Worm (Caenorhabditis elegans) whole organism, L4 larva: ENCODE measurements around the gene F55G11.4.
A peak's percentile ranks its signal among the peaks of the same experiment; 100 is the strongest.

Experiments used
- D1046.2 ChIP-seq: fragments of 200-800 bp; sonication (Bioruptor generic); IDR thresholded peaks from 2 replicates; pipeline ENCODE4 v1.3.6; 2022; ENCODE audit warnings: missing genetic modification characterization, missing compliant biosample characterization
- F10B5.3 ChIP-seq: sonication (generic microtip); optimal IDR thresholded peaks from 2 replicates; lab custom pipeline; 2016; ENCODE audit warnings: mild to moderate bottlenecking, missing genetic modification characterization, missing compliant biosample characterization
- F37D6.2 ChIP-seq: sonication (generic microtip); optimal IDR thresholded peaks from 2 replicates; lab custom pipeline; 2016; ENCODE audit warnings: mild to moderate bottlenecking, missing genetic modification characterization, missing compliant biosample characterization
- T20F7.1 ChIP-seq: fragments of 200-800 bp; sonication (Bioruptor generic); optimal IDR thresholded peaks from 2 replicates; lab custom pipeline; 2018; ENCODE audit warnings: mild to moderate bottlenecking, missing genetic modification characterization, missing compliant biosample characterization
- Y5F2A.4 ChIP-seq: fragments of 200-800 bp; sonication (Bioruptor generic); optimal IDR thresholded peaks from 2 replicates; lab custom pipeline; 2018; ENCODE audit warnings: mild to moderate bottlenecking, missing genetic modification characterization, missing compliant biosample characterization
- ZK546.5 ChIP-seq, 2 experiments: sonication (generic microtip); optimal IDR thresholded peaks; 2 replicates each; lab custom pipeline; 2017; ENCODE audit warnings: missing biosample characterization in 2 of 2, missing genetic modification characterization in 2 of 2
- aha-1 ChIP-seq: fragments of 150-350 bp; peaks from one replicate; lab custom pipeline; 2014; ENCODE audit warnings: missing biosample characterization, missing genetic modification characterization
- aly-2 ChIP-seq: sonication (generic microtip); optimal IDR thresholded peaks from 2 replicates; lab custom pipeline; 2018; ENCODE audit warnings: missing biosample characterization, missing genetic modification characterization
- ceh-32 ChIP-seq: sonication (generic microtip); optimal IDR thresholded peaks from 2 replicates; lab custom pipeline; 2016; ENCODE audit warnings: mild to moderate bottlenecking, missing genetic modification characterization, missing compliant biosample characterization; ENCODE audit not compliant: poor library complexity
- daf-16 ChIP-seq, 3 experiments: sonication (generic microtip); optimal IDR thresholded peaks; 2 replicates each; lab custom pipeline; 2016 to 2017; ENCODE audit warnings: missing genetic modification characterization in 3 of 3, missing genetic modification reagents in 3 of 3, mild to moderate bottlenecking in 2 of 3, missing compliant biosample characterization in 2 of 3, missing biosample characterization in 1 of 3, moderate library complexity in 1 of 3
- daf-19 ChIP-seq: fragments of 200-800 bp; sonication (Bioruptor generic); conservative IDR thresholded peaks from 2 replicates; pipeline ENCODE4 v1.3.6; 2022; ENCODE audit warnings: missing genetic modification characterization, missing compliant biosample characterization
- dmd-6 ChIP-seq: fragments of 200-800 bp; sonication (Bioruptor generic); IDR thresholded peaks from 2 replicates; pipeline ENCODE4 v1.3.6; 2022; ENCODE audit warnings: missing genetic modification reagents, missing genetic modification characterization, missing compliant biosample characterization
- dpl-1 ChIP-seq: fragments of 150-350 bp; optimal IDR thresholded peaks from 2 replicates; lab custom pipeline; 2014; ENCODE audit warnings: missing biosample characterization, missing genetic modification reagents, missing genetic modification characterization
- fkh-10 ChIP-seq: fragments of 150-350 bp; optimal IDR thresholded peaks from 2 replicates; lab custom pipeline; 2014; ENCODE audit warnings: missing biosample characterization, missing genetic modification reagents, missing genetic modification characterization
- fos-1 ChIP-seq: fragments of 150-350 bp; optimal IDR thresholded peaks from 2 replicates; lab custom pipeline; 2014; ENCODE audit warnings: missing biosample characterization, missing genetic modification characterization
- hlh-11 ChIP-seq: fragments of 200-800 bp; sonication (Bioruptor generic); optimal IDR thresholded peaks from 2 replicates; lab custom pipeline; 2018; ENCODE audit warnings: mild to moderate bottlenecking, missing genetic modification characterization, missing compliant biosample characterization
- lin-1 ChIP-seq: fragments of 200-800 bp; sonication (Bioruptor generic); IDR thresholded peaks from 2 replicates; pipeline ENCODE4 v1.3.6; 2022; ENCODE audit warnings: missing genetic modification reagents, missing genetic modification characterization, missing compliant biosample characterization
- lin-13 ChIP-seq: fragments of 150-350 bp; optimal IDR thresholded peaks from 2 replicates; lab custom pipeline; 2014; ENCODE audit warnings: missing biosample characterization, missing genetic modification reagents, missing genetic modification characterization
- lin-38 ChIP-seq: fragments of 200-800 bp; sonication (Bioruptor generic); IDR thresholded peaks from 2 replicates; pipeline ENCODE4 v1.3.6; 2022; ENCODE audit warnings: missing genetic modification reagents, missing genetic modification characterization, missing compliant biosample characterization
- lin-39 ChIP-seq: fragments of 150-350 bp; optimal IDR thresholded peaks from 2 replicates; lab custom pipeline; 2014; ENCODE audit warnings: missing biosample characterization, missing genetic modification reagents, missing genetic modification characterization
- madf-9 ChIP-seq: fragments of 200-800 bp; sonication (Bioruptor generic); conservative IDR thresholded peaks from 2 replicates; pipeline ENCODE4 v1.3.6; 2022; ENCODE audit warnings: missing genetic modification reagents, missing genetic modification characterization, missing compliant biosample characterization
- mdl-1 ChIP-seq, 2 experiments: fragments of 150-350 bp in 1 of 2; sonication (generic microtip) in 1 of 2; optimal IDR thresholded peaks; 2 replicates each; lab custom pipeline; 2014 to 2017; ENCODE audit warnings: missing biosample characterization in 2 of 2, missing genetic modification characterization in 2 of 2
- mdt-29 ChIP-seq: fragments of 200-800 bp; sonication (Bioruptor generic); IDR thresholded peaks from 2 replicates; pipeline ENCODE4 v1.3.6; 2022; ENCODE audit warnings: missing genetic modification reagents, missing genetic modification characterization, missing compliant biosample characterization
- mep-1 ChIP-seq: fragments of 150-350 bp; sonication (generic microtip); optimal IDR thresholded peaks from 3 replicates; lab custom pipeline; 2014; ENCODE audit warnings: missing biosample characterization, missing genetic modification characterization
- nhr-102 ChIP-seq: sonication (generic microtip); optimal IDR thresholded peaks from 2 replicates; lab custom pipeline; 2016; ENCODE audit warnings: mild to moderate bottlenecking, missing genetic modification characterization, moderate library complexity, missing compliant biosample characterization
- nhr-111 ChIP-seq: fragments of 200-800 bp; sonication (Bioruptor generic); optimal IDR thresholded peaks from 2 replicates; lab custom pipeline; 2018; ENCODE audit warnings: mild to moderate bottlenecking, missing genetic modification characterization, missing compliant biosample characterization
- nhr-28 ChIP-seq: fragments of 150-350 bp; optimal IDR thresholded peaks from 2 replicates; lab custom pipeline; 2014; ENCODE audit warnings: missing biosample characterization, missing genetic modification characterization
- nhr-6 ChIP-seq: fragments of 150-350 bp; optimal IDR thresholded peaks from 2 replicates; lab custom pipeline; 2014; ENCODE audit warnings: missing biosample characterization, missing genetic modification characterization
- nhr-76 ChIP-seq: fragments of 150-350 bp; optimal IDR thresholded peaks from 2 replicates; lab custom pipeline; 2014; ENCODE audit warnings: missing biosample characterization, missing genetic modification characterization
- nhr-77 ChIP-seq: fragments of 150-350 bp; optimal IDR thresholded peaks from 2 replicates; lab custom pipeline; 2014; ENCODE audit warnings: missing biosample characterization, missing genetic modification characterization
- php-3 ChIP-seq: fragments of 200-800 bp; sonication (Bioruptor generic); IDR thresholded peaks from 2 replicates; pipeline ENCODE4 v1.3.6; 2022; ENCODE audit warnings: missing genetic modification reagents, missing genetic modification characterization, missing compliant biosample characterization
- pqm-1 ChIP-seq: sonication (generic microtip); optimal IDR thresholded peaks from 2 replicates; lab custom pipeline; 2017; ENCODE audit warnings: missing biosample characterization, missing genetic modification characterization
- sdz-12 ChIP-seq: fragments of 200-800 bp; sonication (Bioruptor generic); optimal IDR thresholded peaks from 2 replicates; lab custom pipeline; 2018; ENCODE audit warnings: mild to moderate bottlenecking, missing genetic modification characterization, missing compliant biosample characterization
- snpc-1.2 ChIP-seq: fragments of 200-800 bp; sonication (Bioruptor generic); IDR thresholded peaks from 2 replicates; pipeline ENCODE4 v1.3.6; 2022; ENCODE audit warnings: missing genetic modification reagents, missing genetic modification characterization, missing compliant biosample characterization
- tra-1 ChIP-seq: fragments of 200-800 bp; sonication (Bioruptor generic); IDR thresholded peaks from 2 replicates; pipeline ENCODE4 v1.3.6; 2022; ENCODE audit warnings: missing genetic modification reagents, missing genetic modification characterization, missing compliant biosample characterization
- unc-130 ChIP-seq: sonication (generic microtip); optimal IDR thresholded peaks from 2 replicates; lab custom pipeline; 2016; ENCODE audit warnings: missing genetic modification reagents, missing genetic modification characterization, missing compliant biosample characterization
- unc-39 ChIP-seq: sonication (generic microtip); optimal IDR thresholded peaks from 2 replicates; lab custom pipeline; 2017; ENCODE audit warnings: missing biosample characterization, missing genetic modification characterization
- unc-62 ChIP-seq, 3 experiments: fragments of 150-350 bp in 1 of 3; sonication (generic microtip); optimal IDR thresholded peaks in 2 of 3; peaks in 1 of 3; 1 replicate in 1 of 3; 2 replicates in 2 of 3; lab custom pipeline; 2014 to 2017; ENCODE audit warnings: missing biosample characterization in 3 of 3, missing genetic modification characterization in 3 of 3, missing genetic modification reagents in 3 of 3, missing genotype in 1 of 3
- zag-1 ChIP-seq: fragments of 150-350 bp; optimal IDR thresholded peaks from 2 replicates; lab custom pipeline; 2014; ENCODE audit warnings: missing biosample characterization, missing genetic modification characterization
- zfp-2 ChIP-seq: sonication (generic microtip); optimal IDR thresholded peaks from 2 replicates; lab custom pipeline; 2016; ENCODE audit warnings: mild to moderate bottlenecking, missing genetic modification characterization, missing compliant biosample characterization
- zip-11 ChIP-seq: fragments of 200-800 bp; sonication (Bioruptor generic); IDR thresholded peaks from 2 replicates; pipeline ENCODE4 v1.3.6; 2022; ENCODE audit warnings: missing genetic modification characterization, missing compliant biosample characterization
- ztf-11 ChIP-seq: fragments of 150-350 bp; optimal IDR thresholded peaks from 2 replicates; lab custom pipeline; 2014; ENCODE audit warnings: missing biosample characterization, missing genetic modification characterization

Gene F55G11.4

DNA sequence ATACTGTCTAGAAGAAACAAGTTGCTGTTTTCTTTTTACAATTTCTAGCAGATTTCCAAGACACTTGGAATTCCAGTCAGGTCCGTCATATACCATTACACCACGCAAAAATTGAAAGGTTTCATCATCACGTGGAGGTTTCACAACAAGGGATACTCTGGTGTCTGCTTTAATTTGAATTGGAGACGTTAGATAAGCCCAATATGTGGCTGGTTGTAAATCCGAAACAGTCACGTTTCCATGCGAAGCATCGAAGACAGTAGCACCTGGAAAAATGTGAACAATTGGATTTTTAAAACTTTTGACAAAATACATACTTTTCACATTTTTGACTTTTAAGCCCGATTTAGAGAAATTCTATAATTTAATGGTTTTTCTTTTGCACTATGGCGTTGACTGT, 17.2 kb downstream of the F55G11.4 start:
- no peak for TF ChIP-seq T20F7.1
- TF ChIP-seq F10B5.3 (tag; lab: Kevin White, UChicago): no peak
- TF ChIP-seq unc-62 (GFP tag; optimal IDR thresholded peaks at IDR 0.05 in 1 of 2; lab: Kevin White, UChicago): peak in 1 of 2 experiments; percentile 93
- no peak for TF ChIP-seq unc-62 (tag; optimal IDR thresholded peaks at IDR 0.05; lab: Kevin White, UChicago)
- no peak for TF ChIP-seq madf-9
- TF ChIP-seq nhr-102 (tag; lab: Kevin White, UChicago): no peak
- no peak for TF ChIP-seq mep-1 (tag; lab: Kevin White, UChicago)
- no peak for TF ChIP-seq mdl-1 (tag; optimal IDR thresholded peaks at IDR 0.05; lab: Kevin White, UChicago)

DNA sequence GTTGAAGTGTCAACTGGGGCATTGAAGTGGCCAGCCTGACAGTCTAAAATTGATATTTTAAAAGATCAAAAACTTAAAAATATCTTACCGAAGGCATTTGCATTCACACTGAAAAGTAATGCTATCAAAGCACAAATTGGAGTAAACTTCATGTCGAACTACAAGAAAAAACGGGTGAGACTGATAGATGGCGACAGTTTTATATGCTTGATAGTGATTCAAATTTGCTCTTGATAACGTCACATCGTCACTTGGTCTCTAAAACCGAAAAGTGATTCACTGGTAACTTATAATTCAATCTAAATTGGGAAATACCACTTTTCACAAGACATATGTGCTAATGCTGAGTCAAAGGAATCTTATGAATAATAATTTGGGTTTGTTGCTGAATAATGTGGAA, 18.2 kb downstream of the F55G11.4 start, which contains the start of gene K10D11.5:
K10D11.5 (minus strand) TSS at position 215 of the 400 bp plus-strand sequence.
- TF ChIP-seq nhr-6 (no peak), Y5F2A.4 (no peak), pqm-1 (tag; lab: Kevin White, UChicago) (peak; percentile 68), daf-16 (GFP tag; optimal IDR thresholded peaks at IDR 0.05; lab: Kevin White, UChicago) (no peak), daf-16 (tag; optimal IDR thresholded peaks at IDR 0.05; lab: Kevin White, UChicago) (peak; percentile 63), aly-2 (no peak), hlh-11 (peak; percentile 44), php-3 (peak; percentile 56; the same call in 1 of the 2 replicates), mdt-29 (no peak), ceh-32 (tag; lab: Kevin White, UChicago) (no peak), fkh-10 (GFP tag; lab: Kevin White, UChicago) (no peak), nhr-77 (tag; lab: Kevin White, UChicago) (peak; percentile 31), daf-19 (GFP tag; lab: Robert Waterston, UW) (no peak), aha-1 (tag; lab: Kevin White, UChicago) (no peak), unc-130 (GFP tag; lab: Kevin White, UChicago) (no peak), dmd-6 (GFP tag; lab: Robert Waterston, UW) (peak; percentile 78; the same call in 1 of the 2 replicates), nhr-76 (tag; lab: Kevin White, UChicago) (no peak), sdz-12 (GFP tag; lab: Kevin White, UChicago) (no peak), unc-39 (no peak), D1046.2 (GFP tag; lab: Robert Waterston, UW) (no peak), lin-1 (GFP tag; lab: Robert Waterston, UW) (no peak), snpc-1.2 (no peak), zag-1 (tag; lab: Kevin White, UChicago) (no peak), nhr-28 (tag; lab: Kevin White, UChicago) (peak; percentile 75), nhr-111 (GFP tag; lab: Kevin White, UChicago) (no peak), zfp-2 (tag; lab: Kevin White, UChicago) (no peak), dpl-1 (GFP tag; lab: Kevin White, UChicago) (no peak), ztf-11 (tag; lab: Kevin White, UChicago) (no peak), tra-1 (GFP tag; lab: Robert Waterston, UW) (no peak), mep-1 (tag; lab: Kevin White, UChicago) (no peak), ZK546.5 (tag; optimal IDR thresholded peaks at IDR 0.05; lab: Kevin White, UChicago) (no peak)

DNA sequence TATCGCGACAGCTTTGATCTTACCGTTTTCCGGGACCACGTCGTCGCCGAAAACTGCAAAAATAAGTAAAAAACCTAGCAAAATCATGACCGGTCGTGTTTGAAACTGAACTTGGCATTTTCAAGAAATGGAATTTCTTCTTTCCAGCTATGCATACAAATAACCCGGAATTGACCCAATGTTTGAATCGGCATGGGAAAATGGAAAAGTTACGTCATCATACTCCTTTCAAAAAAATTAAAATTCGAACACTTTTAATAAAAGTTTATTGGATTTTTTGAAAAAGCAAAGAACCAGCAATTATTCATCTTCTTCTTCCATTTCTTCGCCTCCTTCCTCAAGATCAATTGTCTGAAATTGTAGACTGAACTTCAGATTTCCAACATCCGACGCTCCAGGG, 21.0 kb downstream of the F55G11.4 start, which contains the start of gene K10D11.4:
K10D11.4 (minus strand) TSS at position 101 of the 400 bp plus-strand sequence.
- TF ChIP-seq lin-39 (tag; lab: Kevin White, UChicago) (no peak), lin-13 (GFP tag; lab: Kevin White, UChicago) (no peak), F37D6.2 (no peak), lin-1 (GFP tag; lab: Robert Waterston, UW) (no peak), lin-38 (no peak), php-3 (no peak), unc-62 (GFP tag; optimal IDR thresholded peaks at IDR 0.05 in 1 of 2; lab: Kevin White, UChicago) (no peak), unc-62 (tag; optimal IDR thresholded peaks at IDR 0.05; lab: Kevin White, UChicago) (no peak), fos-1 (no peak), hlh-11 (no peak), zip-11 (GFP tag; lab: Robert Waterston, UW) (no peak), madf-9 (no peak), F10B5.3 (tag; lab: Kevin White, UChicago) (no peak), ztf-11 (tag; lab: Kevin White, UChicago) (no peak), nhr-111 (GFP tag; lab: Kevin White, UChicago) (no peak), aly-2 (no peak)
- TF ChIP-seq, all 104 proteins: peak for 0
